Fruit fly (Drosophila melanogaster) whole organism, embryonic: Measurements from ENCODE around the gene Psf2.

Source experiments
- Abd-B ChIP-seq: fragments of 200-800 bp; sonication (Bioruptor generic); optimal IDR thresholded peaks from 2 replicates; lab custom pipeline; 2018; ENCODE audit warnings: missing biosample characterization, mild to moderate bottlenecking, missing genetic modification characterization, moderate library complexity
- BEAF-32 ChIP-seq: fragments of 200-800 bp; sonication (Bioruptor generic); optimal IDR thresholded peaks from 3 replicates; lab custom pipeline; 2017; ENCODE audit warnings: missing biosample characterization, missing genetic modification characterization, mild to moderate bottlenecking, moderate library complexity, missing genetic modification reagents
- CG10366 ChIP-seq: fragments of 200-800 bp; sonication (Bioruptor generic); IDR thresholded peaks from 2 replicates; pipeline ENCODE4 v1.3.6; 2022; ENCODE audit warnings: missing biosample characterization, missing genetic modification characterization
- CG12155 ChIP-seq: fragments of 200-800 bp; sonication (Bioruptor generic); optimal IDR thresholded peaks from 3 replicates; lab custom pipeline; 2016; ENCODE audit warnings: missing biosample characterization, missing genetic modification characterization
- CG14050 ChIP-seq: fragments of 200-800 bp; sonication (Bioruptor generic); IDR thresholded peaks from 3 replicates; pipeline ENCODE4 v1.3.6; 2022; ENCODE audit warnings: missing biosample characterization, missing genetic modification characterization
- CG14965 ChIP-seq: fragments of 200-800 bp; sonication (Bioruptor generic); optimal IDR thresholded peaks from 2 replicates; lab custom pipeline; 2016; ENCODE audit warnings: missing biosample characterization, missing genetic modification characterization, borderline replicate concordance
- CG15514 ChIP-seq: fragments of 200-800 bp; sonication (Bioruptor generic); optimal IDR thresholded peaks from 3 replicates; lab custom pipeline; 2017; ENCODE audit warnings: missing biosample characterization, missing genetic modification characterization, mild to moderate bottlenecking, moderate library complexity, missing genetic modification reagents
- CG17186 ChIP-seq: fragments of 200-800 bp; sonication (Bioruptor generic); optimal IDR thresholded peaks from 3 replicates; lab custom pipeline; 2017; ENCODE audit warnings: missing biosample characterization, missing genetic modification reagents, missing genetic modification characterization
- CG17802 ChIP-seq: fragments of 200-800 bp; sonication (Bioruptor generic); optimal IDR thresholded peaks from 2 replicates; lab custom pipeline; 2018; ENCODE audit warnings: missing biosample characterization, mild to moderate bottlenecking, missing genetic modification characterization, moderate library complexity
- CG17912 ChIP-seq: fragments of 200-800 bp; sonication (Bioruptor generic); optimal IDR thresholded peaks from 2 replicates; lab custom pipeline; 2018; ENCODE audit warnings: missing biosample characterization, mild to moderate bottlenecking, missing genetic modification characterization
- CG2120 ChIP-seq: fragments of 200-800 bp; sonication (Bioruptor generic); optimal IDR thresholded peaks from 3 replicates; lab custom pipeline; 2016; ENCODE audit warnings: missing biosample characterization, missing genetic modification characterization
- CG2889 ChIP-seq: fragments of 200-800 bp; sonication (Bioruptor generic); IDR thresholded peaks from 3 replicates; pipeline ENCODE4 v1.3.6; 2022; ENCODE audit warnings: missing biosample characterization, missing genetic modification characterization
- CG30020 ChIP-seq: fragments of 200-800 bp; optimal IDR thresholded peaks from 2 replicates; lab custom pipeline; 2019; ENCODE audit warnings: missing biosample characterization, mild to moderate bottlenecking, missing genetic modification characterization, moderate library complexity
- CG31388 ChIP-seq: fragments of 200-800 bp; sonication (Bioruptor generic); optimal IDR thresholded peaks from 2 replicates; lab custom pipeline; 2016; ENCODE audit warnings: missing biosample characterization, missing genetic modification characterization
- CG31441 ChIP-seq: fragments of 200-800 bp; sonication (Bioruptor generic); IDR thresholded peaks from 2 replicates; pipeline ENCODE4 v1.3.6; 2022; ENCODE audit warnings: missing biosample characterization, missing genetic modification characterization
- CG33557 ChIP-seq: fragments of 200-800 bp; sonication (Bioruptor generic); optimal IDR thresholded peaks from 2 replicates; lab custom pipeline; 2019; ENCODE audit warnings: missing biosample characterization, mild to moderate bottlenecking, missing genetic modification characterization, moderate library complexity
- CG34422 ChIP-seq: fragments of 200-800 bp; sonication (Bioruptor generic); IDR thresholded peaks from 3 replicates; pipeline ENCODE4 v1.3.6; 2022; ENCODE audit warnings: missing biosample characterization, missing genetic modification characterization
- CG4360 ChIP-seq: fragments of 200-800 bp; sonication (Bioruptor generic); IDR thresholded peaks from 2 replicates; pipeline ENCODE4 v1.3.6; 2022; ENCODE audit warnings: missing biosample characterization, missing genetic modification characterization
- CG4617 ChIP-seq: fragments of 200-800 bp; sonication (Bioruptor generic); optimal IDR thresholded peaks from 3 replicates; lab custom pipeline; 2016; ENCODE audit warnings: missing biosample characterization, missing genetic modification characterization, borderline replicate concordance
- CG6813 ChIP-seq: fragments of 200-800 bp; sonication (Bioruptor generic); optimal IDR thresholded peaks from 2 replicates; lab custom pipeline; 2017; ENCODE audit warnings: missing biosample characterization, missing genetic modification characterization, mild to moderate bottlenecking, moderate library complexity, missing genetic modification reagents
- CoRest ChIP-seq: fragments of 200-800 bp; sonication (Bioruptor generic); optimal IDR thresholded peaks from 3 replicates; lab custom pipeline; 2018; ENCODE audit warnings: missing biosample characterization, mild to moderate bottlenecking, missing genetic modification characterization, moderate library complexity
- Dek ChIP-seq: fragments of 200-800 bp; sonication (Bioruptor generic); optimal IDR thresholded peaks from 3 replicates; lab custom pipeline; 2019; ENCODE audit warnings: missing biosample characterization, mild to moderate bottlenecking, missing genetic modification characterization, moderate library complexity
- Doc2 ChIP-seq: fragments of 200-800 bp; sonication (Bioruptor generic); IDR thresholded peaks from 2 replicates; pipeline ENCODE4 v1.3.6; 2022; ENCODE audit warnings: missing biosample characterization, missing genetic modification characterization
- Dp ChIP-seq: fragments of 200-800 bp; sonication (Bioruptor generic); optimal IDR thresholded peaks from 2 replicates; lab custom pipeline; 2018; ENCODE audit warnings: missing biosample characterization, mild to moderate bottlenecking, missing genetic modification characterization, moderate library complexity
- Elba2 ChIP-seq: fragments of 200-800 bp; sonication (Bioruptor generic); optimal IDR thresholded peaks from 3 replicates; lab custom pipeline; 2016; ENCODE audit warnings: missing biosample characterization, missing genetic modification characterization
- Fer1 ChIP-seq: fragments of 200-800 bp; sonication (Bioruptor generic); optimal IDR thresholded peaks from 2 replicates; lab custom pipeline; 2017; ENCODE audit warnings: missing biosample characterization, mild to moderate bottlenecking, missing genetic modification characterization
- MESR4 ChIP-seq: fragments of 200-800 bp; sonication (Bioruptor generic); optimal IDR thresholded peaks from 2 replicates; lab custom pipeline; 2018; ENCODE audit warnings: missing biosample characterization, mild to moderate bottlenecking, missing genetic modification characterization, moderate library complexity
- NC2α ChIP-seq: fragments of 200-800 bp; sonication (Bioruptor generic); optimal IDR thresholded peaks from 2 replicates; lab custom pipeline; 2016; ENCODE audit warnings: missing biosample characterization, missing genetic modification characterization
- Opbp ChIP-seq: fragments of 200-800 bp; sonication (Bioruptor generic); IDR thresholded peaks from 3 replicates; pipeline ENCODE4 v1.3.6; 2022; ENCODE audit warnings: missing biosample characterization, missing genetic modification characterization; ENCODE audit not compliant: partially characterized antibody
- Pdp1 ChIP-seq, 2 experiments: fragments of 200-800 bp; sonication (Bioruptor generic); optimal IDR thresholded peaks; 3 replicates each; lab custom pipeline; 2016; ENCODE audit warnings: missing biosample characterization in 2 of 2, missing genetic modification characterization in 2 of 2, mild to moderate bottlenecking in 1 of 2, moderate library complexity in 1 of 2
- Scr ChIP-seq: fragments of 200-800 bp; sonication (Bioruptor generic); IDR thresholded peaks from 2 replicates; pipeline ENCODE4 v1.3.6; 2022; ENCODE audit warnings: missing biosample characterization, missing genetic modification characterization; ENCODE audit not compliant: partially characterized antibody
- Ssrp ChIP-seq: fragments of 200-800 bp; sonication (Bioruptor generic); optimal IDR thresholded peaks from 2 replicates; lab custom pipeline; 2018; ENCODE audit warnings: missing biosample characterization, mild to moderate bottlenecking, missing genetic modification characterization, moderate library complexity
- bab2 ChIP-seq: fragments of 200-800 bp; sonication (Bioruptor generic); optimal IDR thresholded peaks from 2 replicates; lab custom pipeline; 2016; ENCODE audit warnings: missing biosample characterization, missing genetic modification characterization
- btn ChIP-seq: fragments of 200-800 bp; sonication (Bioruptor generic); optimal IDR thresholded peaks from 2 replicates; lab custom pipeline; 2016; ENCODE audit warnings: missing biosample characterization, missing genetic modification characterization
- cwo ChIP-seq: fragments of 200-800 bp; sonication (Bioruptor generic); optimal IDR thresholded peaks from 3 replicates; lab custom pipeline; 2017; ENCODE audit warnings: missing biosample characterization, missing genetic modification characterization, mild to moderate bottlenecking, moderate library complexity, missing genetic modification reagents
- ewg ChIP-seq: fragments of 200-800 bp; sonication (Bioruptor generic); optimal IDR thresholded peaks from 3 replicates; lab custom pipeline; 2017; ENCODE audit warnings: mild to moderate bottlenecking, missing biosample characterization, missing genetic modification reagents, missing genetic modification characterization
- ftz-f1 ChIP-seq: fragments of 200-800 bp; sonication (Bioruptor generic); optimal IDR thresholded peaks from 2 replicates; lab custom pipeline; 2016; ENCODE audit warnings: missing biosample characterization, missing genetic modification characterization
- fu2 ChIP-seq: fragments of 200-800 bp; sonication (Bioruptor generic); optimal IDR thresholded peaks from 2 replicates; lab custom pipeline; 2016; ENCODE audit warnings: missing biosample characterization, missing genetic modification characterization
- pho ChIP-seq: fragments of 200-800 bp; sonication (Bioruptor generic); optimal IDR thresholded peaks from 2 replicates; lab custom pipeline; 2016; ENCODE audit warnings: missing biosample characterization, missing genetic modification characterization
- prd ChIP-seq, 3 experiments: fragments of >200 bp in 2 of 3; fragments of 200-800 bp in 1 of 3; sonication (Bioruptor generic) in 1 of 3; optimal IDR thresholded peaks in 2 of 3; IDR thresholded peaks in 1 of 3; 2 replicates in 2 of 3; 3 replicates in 1 of 3; pipeline versions ENCODE4 v1.3.6 to Lab custom; 2017 to 2022; ENCODE audit warnings: missing biosample characterization in 1 of 3, missing genetic modification characterization in 1 of 3
- slbo ChIP-seq: fragments of 200-800 bp; sonication (Bioruptor generic); IDR thresholded peaks from 2 replicates; pipeline ENCODE4 v1.3.6; 2022; ENCODE audit warnings: missing biosample characterization, missing genetic modification characterization
- so ChIP-seq: fragments of 200-800 bp; sonication (Bioruptor generic); IDR thresholded peaks from 3 replicates; pipeline ENCODE4 v1.3.6; 2022; ENCODE audit warnings: missing biosample characterization, missing genetic modification characterization
- sug ChIP-seq: fragments of 200-800 bp; optimal IDR thresholded peaks from 2 replicates; lab custom pipeline; 2019; ENCODE audit warnings: missing biosample characterization, mild to moderate bottlenecking, missing genetic modification characterization, moderate library complexity
- tna ChIP-seq: fragments of 200-800 bp; sonication (Bioruptor generic); IDR thresholded peaks from 2 replicates; pipeline ENCODE4 v1.3.6; 2022; ENCODE audit warnings: missing biosample characterization, missing genetic modification characterization; ENCODE audit not compliant: partially characterized antibody
- trh ChIP-seq: fragments of 200-800 bp; sonication (Bioruptor generic); optimal IDR thresholded peaks from 2 replicates; lab custom pipeline; 2016; ENCODE audit warnings: missing biosample characterization, missing genetic modification characterization
- vvl ChIP-seq: fragments of 200-800 bp; sonication (Bioruptor generic); IDR thresholded peaks from 2 replicates; pipeline ENCODE4 v1.3.6; 2022; ENCODE audit warnings: missing biosample characterization, missing genetic modification characterization
- wek ChIP-seq: fragments of 200-800 bp; sonication (Bioruptor generic); optimal IDR thresholded peaks from 3 replicates; lab custom pipeline; 2018; ENCODE audit warnings: missing biosample characterization, mild to moderate bottlenecking, missing genetic modification characterization, moderate library complexity
- z ChIP-seq: fragments of 200-800 bp; sonication (Bioruptor generic); IDR thresholded peaks from 3 replicates; pipeline ENCODE4 v1.3.6; 2022; ENCODE audit warnings: missing biosample characterization, missing genetic modification characterization

The Psf2 gene

DNA sequence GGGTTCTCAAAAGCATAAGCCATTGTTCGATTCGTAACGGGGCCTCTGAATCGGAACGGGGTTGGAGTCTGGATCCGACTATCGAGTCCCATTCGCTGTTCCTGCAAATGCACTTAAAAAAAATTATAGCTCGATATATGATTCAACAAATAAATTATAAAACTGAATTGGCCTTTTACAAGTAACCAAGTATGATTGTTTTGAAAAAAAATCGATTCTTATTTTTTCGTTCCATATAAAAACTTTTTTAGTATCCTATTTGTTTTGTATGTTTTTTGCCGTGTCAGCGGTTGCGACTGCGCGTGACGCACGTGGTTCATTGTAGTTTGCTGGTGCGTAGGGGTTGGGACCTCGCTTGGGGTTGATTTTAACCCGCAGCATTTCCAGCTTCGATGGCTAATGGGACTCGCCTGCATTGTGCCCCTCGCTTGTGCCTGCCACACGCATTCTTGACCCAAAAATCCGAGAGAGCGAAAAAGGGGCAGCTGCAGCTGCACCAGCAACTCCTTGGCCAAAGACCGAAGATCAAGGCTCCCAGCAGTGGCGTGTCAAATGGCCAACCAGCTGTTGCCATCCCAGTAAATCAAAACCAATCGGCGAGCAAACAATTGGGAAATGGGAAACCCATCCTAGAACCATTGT lies 36.4 kb downstream of the Psf2 start (continued):
- TF ChIP-seq CG17912, result no peak
- TF ChIP-seq bab2 (GFP tag; lab: Kevin White, UChicago), result peak; percentile 62
- no peak for TF ChIP-seq BEAF-32
- TF ChIP-seq Dp (GFP tag; lab: Kevin White, UChicago), result no peak
- TF ChIP-seq Elba2 (GFP tag; lab: Kevin White, UChicago), result peak; percentile 44
- no peak for TF ChIP-seq Doc2 (GFP tag; lab: Robert Waterston, UW)
- TF ChIP-seq NC2α (GFP tag; lab: Kevin White, UChicago), result peak; percentile 44
- peak; percentile 71 for TF ChIP-seq CG6813 (GFP tag; lab: Kevin White, UChicago)
- TF ChIP-seq CG17802 (tag; lab: Kevin White, UChicago), result peak; percentile 14
- no peak for TF ChIP-seq MESR4 (GFP tag; lab: Kevin White, UChicago)
- TF ChIP-seq CG2120 (GFP tag; lab: Kevin White, UChicago), result no peak
- no peak for TF ChIP-seq cwo (GFP tag; lab: Kevin White, UChicago)
- peak; percentile 63 for TF ChIP-seq CoRest
- peak; percentile 26 for TF ChIP-seq Abd-B (GFP tag; lab: Kevin White, UChicago)
- no peak for TF ChIP-seq pho (GFP tag; lab: Kevin White, UChicago)
- no peak for TF ChIP-seq slbo (GFP tag; lab: Robert Waterston, UW)
- peak; percentile 54 for TF ChIP-seq Ssrp (tag; lab: Kevin White, UChicago)
- peak; percentile 89 for TF ChIP-seq CG31441 (GFP tag; lab: Robert Waterston, UW)
- no peak for TF ChIP-seq Scr (GFP tag; lab: Robert Waterston, UW)
- TF ChIP-seq fu2 (GFP tag; lab: Kevin White, UChicago), result no peak
- TF ChIP-seq trh (GFP tag; lab: Kevin White, UChicago), result no peak
- peak; percentile 59 for TF ChIP-seq ewg (GFP tag; lab: Kevin White, UChicago)
- TF ChIP-seq CG4617 (GFP tag; lab: Kevin White, UChicago), result peak; percentile 21
- TF ChIP-seq Opbp (GFP tag; lab: Robert Waterston, UW), result no peak
- no peak for TF ChIP-seq wek (GFP tag; lab: Kevin White, UChicago)
- TF ChIP-seq CG10366 (GFP tag; lab: Robert Waterston, UW), result 0 out of 2 replicates have a peak, but pooled peaks have one; percentile 9
- no peak for TF ChIP-seq CG2889 (GFP tag; lab: Robert Waterston, UW)
- TF ChIP-seq btn, result peak; percentile 20
- no peak; the same call in 2 of the 3 replicates for TF ChIP-seq CG34422 (GFP tag; lab: Robert Waterston, UW)
- no peak for TF ChIP-seq prd (optimal IDR thresholded peaks at IDR 0.05; lab: Kevin White, UChicago)
- TF ChIP-seq prd (GFP tag; IDR thresholded peaks at IDR 0.05; lab: Robert Waterston, UW), result peak; percentile 79
- peak; percentile 50 for TF ChIP-seq CG12155
- TF ChIP-seq CG15514 (GFP tag; lab: Kevin White, UChicago), result no peak
- no peak for TF ChIP-seq CG17186 (GFP tag; lab: Kevin White, UChicago)
- TF ChIP-seq Dek (tag; lab: Kevin White, UChicago), result no peak
- TF ChIP-seq CG4360 (GFP tag; lab: Robert Waterston, UW), result peak; percentile 59
- TF ChIP-seq so (GFP tag; lab: Robert Waterston, UW), result no peak
- no peak for TF ChIP-seq CG31388 (GFP tag; lab: Kevin White, UChicago)
- TF ChIP-seq Pdp1 (GFP tag; optimal IDR thresholded peaks at IDR 0.05; lab: Kevin White, UChicago), result peak; percentile 36 to 66
- peak; percentile 77 for TF ChIP-seq vvl (GFP tag; lab: Robert Waterston, UW)
- no peak for TF ChIP-seq sug (tag; lab: Kevin White, UChicago)
- TF ChIP-seq Fer1, result no peak
- peak; percentile 90 for TF ChIP-seq CG33557
- TF ChIP-seq CG14050 (GFP tag; lab: Robert Waterston, UW), result no peak
- peak; percentile 42 for TF ChIP-seq CG14965
- TF ChIP-seq ftz-f1 (GFP tag; lab: Kevin White, UChicago), result no peak
- TF ChIP-seq z (GFP tag; lab: Robert Waterston, UW), result peak; percentile 57; the same call in 2 of the 3 replicates
- no peak for TF ChIP-seq tna
- peak; percentile 22 for TF ChIP-seq CG30020 (tag; lab: Kevin White, UChicago)
